Worm (Caenorhabditis elegans): ENCODE measurements around the gene tost-1.
A peak's percentile ranks its signal among the peaks of the same experiment; 100 is the strongest.

Gene tost-1

DNA sequence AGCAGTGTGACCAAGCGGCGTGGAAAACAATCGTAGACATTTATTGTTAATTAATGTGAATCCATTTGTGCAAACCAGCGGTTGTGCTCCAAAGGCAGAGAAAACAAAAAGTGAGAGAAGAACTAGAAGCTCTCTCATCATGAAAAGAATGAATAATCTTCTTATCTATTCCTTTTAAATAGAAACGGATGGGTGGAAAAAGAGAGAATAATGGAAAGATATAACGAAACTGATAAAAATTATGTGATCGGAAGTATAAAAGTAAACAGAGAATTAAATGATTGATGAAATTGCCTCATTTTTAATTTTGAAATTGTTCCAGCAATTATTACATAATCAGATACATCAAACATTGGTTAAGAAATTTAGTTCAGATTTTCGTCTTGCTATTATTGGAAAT is 5.3 kb upstream of the tost-1 start, which contains the start of gene clec-5:
clec-5 (minus strand) TSS at position 178 of the 400 bp plus-strand sequence.
- TF ChIP-seq fos-1 (tag; optimal IDR thresholded peaks at IDR 0.05) (peak; percentile 77), sma-9 (GFP tag; optimal IDR thresholded peaks at IDR 0.05) (no peak), sma-9 (tag; optimal IDR thresholded peaks at IDR 0.05) (no peak)

ce11 chrIII:4881955-4882354 is 3.8 kb upstream of the tost-1 start:
- TF ChIP-seq nhr-237 (tag; optimal IDR thresholded peaks at IDR 0.05) (no peak), fos-1 (tag; optimal IDR thresholded peaks at IDR 0.05) (peak; percentile 24), R02D3.7 (tag; optimal IDR thresholded peaks at IDR 0.05) (no peak), sem-4 (tag; optimal IDR thresholded peaks at IDR 0.05) (no peak)

- no peak for TF ChIP-seq ceh-16 (tag; optimal IDR thresholded peaks at IDR 0.05)
- no peak for TF ChIP-seq unc-55 (GFP tag; optimal IDR thresholded peaks at IDR 0.05)
- no peak for TF ChIP-seq ztf-4 (tag; optimal IDR thresholded peaks at IDR 0.05)
Measured at ce11 chrIII:4879445-4879844, 1.3 kb upstream of the tost-1 start, which contains the start of gene C35D10.1. TSS of gene C35D10.1 (plus strand) at chrIII:4879745.

DNA sequence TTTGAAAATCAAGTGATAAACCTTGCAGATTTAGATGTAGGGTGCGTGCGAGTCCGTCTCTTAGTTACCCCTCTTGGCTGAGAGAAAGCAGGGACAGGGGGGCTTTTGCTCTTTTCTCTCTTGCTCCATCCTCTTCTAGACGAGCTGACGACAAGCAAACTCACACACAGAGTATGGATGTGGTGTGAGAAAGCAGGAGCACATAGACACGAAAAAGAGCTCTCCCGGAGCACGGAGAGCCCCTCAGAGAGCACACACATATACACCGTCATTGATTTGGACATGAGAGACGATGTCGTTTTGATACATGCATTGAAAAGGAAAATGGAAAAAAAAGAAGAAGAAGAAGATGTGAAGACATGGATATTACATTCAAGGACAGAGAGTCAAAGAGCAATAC is 2.4 kb downstream of the tost-1 start:
- no peak for TF ChIP-seq unc-62 (GFP tag; optimal IDR thresholded peaks at IDR 0.05)
- no peak for TF ChIP-seq mdl-1 (tag; optimal IDR thresholded peaks at IDR 0.05)
- TF ChIP-seq blmp-1 (tag; optimal IDR thresholded peaks at IDR 0.05; ENCODE audit: insufficient read depth), result no peak
- no peak for TF ChIP-seq egl-27 (tag; optimal IDR thresholded peaks at IDR 0.05)
- no peak for TF ChIP-seq elt-3 (tag; optimal IDR thresholded peaks at IDR 0.05)
- TF ChIP-seq nhr-11 (tag; optimal IDR thresholded peaks at IDR 0.05), result no peak
- TF ChIP-seq aly-2 (tag; optimal IDR thresholded peaks at IDR 0.05), result no peak
- peak; percentile 50 for TF ChIP-seq nhr-129 (tag; optimal IDR thresholded peaks at IDR 0.05)
- no peak for TF ChIP-seq Y55F3AM.14 (GFP tag; optimal IDR thresholded peaks at IDR 0.05)
- TF ChIP-seq lin-11 (tag; optimal IDR thresholded peaks at IDR 0.05), result peak; percentile 4
- no peak for TF ChIP-seq nhr-10 (tag; optimal IDR thresholded peaks at IDR 0.05)
- TF ChIP-seq sma-9 (GFP tag; optimal IDR thresholded peaks at IDR 0.05), result peak; percentile 9
- TF ChIP-seq sma-9 (tag; optimal IDR thresholded peaks at IDR 0.05), result no peak
- no peak for TF ChIP-seq ztf-1 (GFP tag; conservative IDR thresholded peaks at IDR 0.05)
- TF ChIP-seq sem-4 (tag; optimal IDR thresholded peaks at IDR 0.05), result no peak
- TF ChIP-seq F13H6.1 (tag; optimal IDR thresholded peaks at IDR 0.05), result no peak
- no peak for TF ChIP-seq nhr-237 (tag; optimal IDR thresholded peaks at IDR 0.05)
- no peak for TF ChIP-seq alr-1 (tag; optimal IDR thresholded peaks at IDR 0.05)
- no peak for TF ChIP-seq lin-13 (GFP tag; optimal IDR thresholded peaks at IDR 0.05)
- no peak for TF ChIP-seq R02D3.7 (tag; optimal IDR thresholded peaks at IDR 0.05)
- TF ChIP-seq skn-1 (tag; optimal IDR thresholded peaks at IDR 0.05), result no peak
- TF ChIP-seq C34F6.9 (tag; optimal IDR thresholded peaks at IDR 0.05), result peak; percentile 49
- no peak for TF ChIP-seq ceh-16 (tag; optimal IDR thresholded peaks at IDR 0.05)

ce11 chrIII:4874671-4875070 is 3.4 kb downstream of the tost-1 start, which contains the start of gene C35D10.12:
TSS of gene C35D10.12 (minus strand) at chrIII:4874771.
- TF ChIP-seq lsy-2 (tag; optimal IDR thresholded peaks at IDR 0.05), result no peak
- TF ChIP-seq ama-1 (optimal IDR thresholded peaks at IDR 0.05), result no peak
- no peak for TF ChIP-seq unc-55 (GFP tag; optimal IDR thresholded peaks at IDR 0.05)
- TF ChIP-seq unc-39 (tag; optimal IDR thresholded peaks at IDR 0.05), result no peak
- no peak for TF ChIP-seq sem-4 (tag; optimal IDR thresholded peaks at IDR 0.05)
- TF ChIP-seq R02D3.7 (tag; optimal IDR thresholded peaks at IDR 0.05), result no peak
- TF ChIP-seq sma-9 (GFP tag; optimal IDR thresholded peaks at IDR 0.05), result no peak
- no peak for TF ChIP-seq sma-9 (tag; optimal IDR thresholded peaks at IDR 0.05)
- TF ChIP-seq gmeb-1 (tag; optimal IDR thresholded peaks at IDR 0.05), result no peak
- no peak for TF ChIP-seq mdl-1 (tag; optimal IDR thresholded peaks at IDR 0.05)
- TF ChIP-seq mab-5 (tag; optimal IDR thresholded peaks at IDR 0.05), result no peak
- TF ChIP-seq peb-1 (tag; optimal IDR thresholded peaks at IDR 0.05), result no peak
- no peak for TF ChIP-seq nhr-6 (tag; optimal IDR thresholded peaks at IDR 0.05)
- TF ChIP-seq elt-3 (tag; optimal IDR thresholded peaks at IDR 0.05), result no peak
- no peak for TF ChIP-seq nhr-237 (tag; optimal IDR thresholded peaks at IDR 0.05)
- no peak for TF ChIP-seq nhr-12 (tag; optimal IDR thresholded peaks at IDR 0.05)
- no peak for TF ChIP-seq snpc-4 (tag; optimal IDR thresholded peaks at IDR 0.05)

Measured in whole organism, L2 larva.